Fruit fly (Drosophila melanogaster) whole organism, embryonic: ENCODE data around the gene Ice2.

Source experiments
- Bgb ChIP-seq: fragments of 200-800 bp; sonication (Bioruptor generic); IDR thresholded peaks from 2 replicates; pipeline ENCODE4 v1.3.6; 2022; ENCODE audit warnings: missing biosample characterization, missing genetic modification characterization; ENCODE audit not compliant: partially characterized antibody
- CG10267 ChIP-seq: fragments of 200-800 bp; sonication (Bioruptor generic); optimal IDR thresholded peaks from 2 replicates; lab custom pipeline; 2018; ENCODE audit warnings: missing biosample characterization, mild to moderate bottlenecking, missing genetic modification characterization, moderate library complexity
- CG10321 ChIP-seq: fragments of 200-800 bp; sonication (Bioruptor generic); IDR thresholded peaks from 2 replicates; pipeline ENCODE4 v1.3.6; 2022; ENCODE audit warnings: missing biosample characterization, missing genetic modification characterization
- CG10543 ChIP-seq: fragments of 200-800 bp; sonication (Bioruptor generic); optimal IDR thresholded peaks from 3 replicates; lab custom pipeline; 2017; ENCODE audit warnings: missing biosample characterization, mild to moderate bottlenecking, missing genetic modification characterization, moderate library complexity
- CG10979 ChIP-seq: fragments of 200-800 bp; sonication (Bioruptor generic); optimal IDR thresholded peaks from 2 replicates; lab custom pipeline; 2018; ENCODE audit warnings: missing biosample characterization, mild to moderate bottlenecking, missing genetic modification characterization, moderate library complexity
- CG11695 ChIP-seq: fragments of 200-800 bp; sonication (Bioruptor generic); IDR thresholded peaks from 3 replicates; pipeline ENCODE4 v1.3.6; 2022; ENCODE audit warnings: missing biosample characterization, missing genetic modification characterization
- CG12769 ChIP-seq: fragments of 200-800 bp; sonication (Bioruptor generic); optimal IDR thresholded peaks from 2 replicates; lab custom pipeline; 2019; ENCODE audit warnings: missing biosample characterization, mild to moderate bottlenecking, missing genetic modification characterization, moderate library complexity
- CG14050 ChIP-seq: fragments of 200-800 bp; sonication (Bioruptor generic); IDR thresholded peaks from 3 replicates; pipeline ENCODE4 v1.3.6; 2022; ENCODE audit warnings: missing biosample characterization, missing genetic modification characterization
- CG14667 ChIP-seq: fragments of 200-800 bp; sonication (Bioruptor generic); IDR thresholded peaks from 2 replicates; pipeline ENCODE4 v1.3.6; 2022; ENCODE audit warnings: missing biosample characterization, missing genetic modification characterization
- CG15601 ChIP-seq: fragments of 200-800 bp; sonication (Bioruptor generic); optimal IDR thresholded peaks from 3 replicates; lab custom pipeline; 2019; ENCODE audit warnings: missing biosample characterization, mild to moderate bottlenecking, missing genetic modification characterization, moderate library complexity
- CG1647 ChIP-seq: fragments of 200-800 bp; sonication (Bioruptor generic); optimal IDR thresholded peaks from 3 replicates; lab custom pipeline; 2016; ENCODE audit warnings: missing biosample characterization, missing genetic modification characterization
- CG32767 ChIP-seq: fragments of 200-800 bp; sonication (Bioruptor generic); IDR thresholded peaks from 2 replicates; pipeline ENCODE4 v1.3.6; 2022; ENCODE audit warnings: missing biosample characterization, missing genetic modification characterization
- CG5953 ChIP-seq: fragments of 200-800 bp; sonication (Bioruptor generic); IDR thresholded peaks from 2 replicates; pipeline ENCODE4 v1.3.6; 2022; ENCODE audit warnings: missing biosample characterization, missing genetic modification characterization
- CG6813 ChIP-seq: fragments of 200-800 bp; sonication (Bioruptor generic); optimal IDR thresholded peaks from 2 replicates; lab custom pipeline; 2017; ENCODE audit warnings: missing biosample characterization, missing genetic modification characterization, mild to moderate bottlenecking, moderate library complexity, missing genetic modification reagents
- CG7372 ChIP-seq: fragments of 200-800 bp; sonication (Bioruptor generic); IDR thresholded peaks from 2 replicates; pipeline ENCODE4 v1.3.6; 2022; ENCODE audit warnings: missing biosample characterization, missing genetic modification characterization
- CG9797 ChIP-seq: fragments of 200-800 bp; sonication (Bioruptor generic); optimal IDR thresholded peaks from 3 replicates; lab custom pipeline; 2018; ENCODE audit warnings: missing biosample characterization, mild to moderate bottlenecking, missing genetic modification characterization
- Deaf1 ChIP-seq: fragments of 200-800 bp; optimal IDR thresholded peaks from 3 replicates; lab custom pipeline; 2019; ENCODE audit warnings: missing biosample characterization, mild to moderate bottlenecking, missing genetic modification characterization, moderate library complexity
- Elba2 ChIP-seq: fragments of 200-800 bp; sonication (Bioruptor generic); optimal IDR thresholded peaks from 3 replicates; lab custom pipeline; 2016; ENCODE audit warnings: missing biosample characterization, missing genetic modification characterization
- Hey ChIP-seq: fragments of 200-800 bp; sonication (Bioruptor generic); optimal IDR thresholded peaks from 3 replicates; lab custom pipeline; 2018; ENCODE audit warnings: missing biosample characterization, mild to moderate bottlenecking, missing genetic modification characterization
- Jarid2 ChIP-seq: fragments of 200-800 bp; sonication (Bioruptor generic); optimal IDR thresholded peaks from 3 replicates; lab custom pipeline; 2017; ENCODE audit warnings: mild to moderate bottlenecking, missing biosample characterization, missing genetic modification reagents, missing genetic modification characterization
- Lim3 ChIP-seq: fragments of 200-800 bp; sonication (Bioruptor generic); IDR thresholded peaks from 2 replicates; pipeline ENCODE4 v1.3.6; 2022; ENCODE audit warnings: missing biosample characterization, missing genetic modification characterization
- NFAT ChIP-seq: fragments of 200-800 bp; sonication (Bioruptor generic); IDR thresholded peaks from 2 replicates; pipeline ENCODE4 v1.3.6; 2022; ENCODE audit warnings: missing biosample characterization, missing genetic modification characterization
- Nf-YB ChIP-seq: fragments of 200-800 bp; sonication (Bioruptor generic); optimal IDR thresholded peaks from 3 replicates; lab custom pipeline; 2019; ENCODE audit warnings: missing biosample characterization, mild to moderate bottlenecking, missing genetic modification characterization, moderate library complexity
- Opbp ChIP-seq: fragments of 200-800 bp; sonication (Bioruptor generic); IDR thresholded peaks from 3 replicates; pipeline ENCODE4 v1.3.6; 2022; ENCODE audit warnings: missing biosample characterization, missing genetic modification characterization; ENCODE audit not compliant: partially characterized antibody
- Pdp1 ChIP-seq, 2 experiments: fragments of 200-800 bp; sonication (Bioruptor generic); optimal IDR thresholded peaks; 3 replicates each; lab custom pipeline; 2016; ENCODE audit warnings: missing biosample characterization in 2 of 2, missing genetic modification characterization in 2 of 2, mild to moderate bottlenecking in 1 of 2, moderate library complexity in 1 of 2
- Ptx1 ChIP-seq: fragments of 200-800 bp; sonication (Bioruptor generic); IDR thresholded peaks from 2 replicates; pipeline ENCODE4 v1.3.6; 2022; ENCODE audit warnings: missing biosample characterization, missing genetic modification characterization
- Taf1 ChIP-seq: fragments of 200-800 bp; sonication (Bioruptor generic); IDR thresholded peaks from 2 replicates; pipeline ENCODE4 v1.3.6; 2022; ENCODE audit warnings: missing biosample characterization, missing genetic modification characterization
- Vsx1 ChIP-seq: fragments of 200-800 bp; sonication (Bioruptor generic); optimal IDR thresholded peaks from 2 replicates; lab custom pipeline; 2017; ENCODE audit warnings: missing biosample characterization, mild to moderate bottlenecking, missing genetic modification characterization, missing genetic modification reagents
- chinmo ChIP-seq: fragments of 200-800 bp; sonication (Bioruptor generic); IDR thresholded peaks from 4 replicates; pipeline ENCODE4 v1.3.6; 2022; ENCODE audit warnings: missing biosample characterization, missing genetic modification characterization; ENCODE audit not compliant: partially characterized antibody
- chm ChIP-seq: fragments of 200-800 bp; sonication (Bioruptor generic); IDR thresholded peaks from 2 replicates; pipeline ENCODE4 v1.3.6; 2022; ENCODE audit warnings: missing biosample characterization, missing genetic modification characterization
- crol ChIP-seq: fragments of 200-800 bp; sonication (Bioruptor generic); IDR thresholded peaks from 2 replicates; pipeline ENCODE4 v1.3.6; 2022; ENCODE audit warnings: missing biosample characterization, missing genetic modification characterization
- cwo ChIP-seq: fragments of 200-800 bp; sonication (Bioruptor generic); optimal IDR thresholded peaks from 3 replicates; lab custom pipeline; 2017; ENCODE audit warnings: missing biosample characterization, missing genetic modification characterization, mild to moderate bottlenecking, moderate library complexity, missing genetic modification reagents
- exex ChIP-seq: fragments of 200-800 bp; sonication (Bioruptor generic); optimal IDR thresholded peaks from 4 replicates; lab custom pipeline; 2018; ENCODE audit warnings: missing biosample characterization, mild to moderate bottlenecking, missing genetic modification characterization, moderate library complexity
- grn ChIP-seq: fragments of 200-800 bp; sonication (Bioruptor generic); optimal IDR thresholded peaks from 3 replicates; lab custom pipeline; 2017; ENCODE audit warnings: missing biosample characterization, missing genetic modification characterization
- ham ChIP-seq: fragments of 200-800 bp; sonication (Bioruptor generic); IDR thresholded peaks from 2 replicates; pipeline ENCODE4 v1.3.6; 2022; ENCODE audit warnings: missing biosample characterization, missing genetic modification characterization
- hb ChIP-seq: fragments of 200-800 bp; sonication (Bioruptor generic); IDR thresholded peaks from 3 replicates; pipeline ENCODE4 v1.3.6; 2022; ENCODE audit warnings: missing biosample characterization, missing genetic modification characterization; ENCODE audit not compliant: partially characterized antibody
- jumu ChIP-seq: fragments of 200-800 bp; sonication (Bioruptor generic); optimal IDR thresholded peaks from 3 replicates; lab custom pipeline; 2016; ENCODE audit warnings: missing biosample characterization, missing genetic modification characterization
- lab ChIP-seq: fragments of 200-800 bp; sonication (Bioruptor generic); optimal IDR thresholded peaks from 3 replicates; lab custom pipeline; 2017; ENCODE audit warnings: missing biosample characterization, missing genetic modification characterization, mild to moderate bottlenecking, moderate library complexity, missing genetic modification reagents
- mirr ChIP-seq: fragments of 200-800 bp; sonication (Bioruptor generic); optimal IDR thresholded peaks from 3 replicates; lab custom pipeline; 2018; ENCODE audit warnings: missing biosample characterization, mild to moderate bottlenecking, missing genetic modification characterization
- pan ChIP-seq, 4 experiments: fragments of >200 bp in 3 of 4; fragments of 200-800 bp in 1 of 4; sonication (Bioruptor generic) in 1 of 4; optimal IDR thresholded peaks in 3 of 4; IDR thresholded peaks in 1 of 4; 2 replicates each; pipeline versions ENCODE4 v1.3.6 to Lab custom; 2017 to 2022; ENCODE audit warnings: missing biosample characterization in 2 of 4, missing genetic modification characterization in 2 of 4, mixed read lengths in 1 of 4
- repo ChIP-seq: fragments of 200-800 bp; sonication (Bioruptor generic); optimal IDR thresholded peaks from 2 replicates; lab custom pipeline; 2016; ENCODE audit warnings: missing biosample characterization, missing genetic modification characterization
- rib ChIP-seq: fragments of 200-800 bp; sonication (Bioruptor generic); IDR thresholded peaks from 2 replicates; pipeline ENCODE4 v1.3.6; 2022; ENCODE audit warnings: missing biosample characterization, missing genetic modification characterization
- sens ChIP-seq: fragments of 200-800 bp; sonication (Bioruptor generic); peaks from one replicate; lab custom pipeline; 2016; ENCODE audit warnings: missing biosample characterization, missing genetic modification characterization
- sens-2 ChIP-seq: fragments of 200-800 bp; sonication (Bioruptor generic); IDR thresholded peaks from 2 replicates; pipeline ENCODE4 v1.3.6; 2022; ENCODE audit warnings: missing biosample characterization, missing genetic modification characterization
- sob ChIP-seq: fragments of 200-800 bp; sonication (Bioruptor generic); IDR thresholded peaks from 2 replicates; pipeline ENCODE4 v1.3.6; 2022; ENCODE audit warnings: missing biosample characterization, missing genetic modification characterization
- sug ChIP-seq: fragments of 200-800 bp; optimal IDR thresholded peaks from 2 replicates; lab custom pipeline; 2019; ENCODE audit warnings: missing biosample characterization, mild to moderate bottlenecking, missing genetic modification characterization, moderate library complexity
- tup ChIP-seq: fragments of 200-800 bp; sonication (Bioruptor generic); optimal IDR thresholded peaks from 2 replicates; lab custom pipeline; 2016; ENCODE audit warnings: missing biosample characterization, mild to moderate bottlenecking, missing genetic modification characterization, moderate library complexity

Ice2 gene

dm6 chr3R:21130050-21130449 is at the start of gene Ice2 (continued):
- TF ChIP-seq ham (GFP tag; lab: Robert Waterston, UW) (no peak), CG7372 (GFP tag; lab: Robert Waterston, UW) (no peak), jumu (GFP tag; lab: Kevin White, UChicago) (no peak), Lim3 (no peak), hb (GFP tag; lab: Robert Waterston, UW) (no peak), CG6813 (no peak), Nf-YB (GFP tag; lab: Kevin White, UChicago) (no peak), CG10979 (tag; lab: Kevin White, UChicago) (peak; percentile 5), CG11695 (GFP tag; lab: Robert Waterston, UW) (no peak), CG5953 (no peak), CG14667 (GFP tag; lab: Robert Waterston, UW) (no peak), CG10267 (tag; lab: Kevin White, UChicago) (peak; percentile 63), sens (peak; percentile 74), CG9797 (GFP tag; lab: Kevin White, UChicago) (peak; percentile 63), Taf1 (GFP tag; lab: Robert Waterston, UW) (no peak), repo (GFP tag; lab: Kevin White, UChicago) (no peak)

- TF ChIP-seq sob (GFP tag; lab: Robert Waterston, UW) (0 out of 2 replicates have a peak, but pooled peaks have one; percentile 19), CG15601 (tag; lab: Kevin White, UChicago) (peak; percentile 4), exex (tag; lab: Kevin White, UChicago) (peak; percentile 99), Ptx1 (GFP tag; lab: Robert Waterston, UW) (peak; percentile 43), Jarid2 (GFP tag; lab: Kevin White, UChicago) (peak; percentile 7), Hey (tag; lab: Kevin White, UChicago) (peak; percentile 92), pan (optimal IDR thresholded peaks at IDR 0.05; lab: Kevin White, UChicago) (no peak), pan (GFP tag; optimal IDR thresholded peaks at IDR 0.05 in 1 of 2, IDR thresholded peaks at IDR 0.05 in 1 of 2) (peak in 1 of 2 experiments; percentile 82), Vsx1 (GFP tag; lab: Kevin White, UChicago) (peak; percentile 95), sens-2 (GFP tag; lab: Robert Waterston, UW) (peak; percentile 76), tup (GFP tag; lab: Kevin White, UChicago) (no peak), Pdp1 (GFP tag; optimal IDR thresholded peaks at IDR 0.05; lab: Kevin White, UChicago) (peak in 1 of 2 experiments; percentile 59), rib (GFP tag; lab: Robert Waterston, UW) (0 out of 2 replicates have a peak, but pooled peaks have one; percentile 10), crol (peak; percentile 90), Bgb (GFP tag; lab: Robert Waterston, UW) (no peak), CG14050 (GFP tag; lab: Robert Waterston, UW) (no peak), chinmo (GFP tag; lab: Robert Waterston, UW) (0 out of 4 replicates have a peak, but pooled peaks have one; percentile 43), CG32767 (GFP tag; lab: Robert Waterston, UW) (0 out of 2 replicates have a peak, but pooled peaks have one; percentile 14), mirr (peak; percentile 87), lab (peak; percentile 95), CG10321 (GFP tag; lab: Robert Waterston, UW) (peak; percentile 62), CG1647 (GFP tag; lab: Kevin White, UChicago) (no peak), NFAT (GFP tag; lab: Robert Waterston, UW) (no peak), Elba2 (GFP tag; lab: Kevin White, UChicago) (no peak), Deaf1 (tag; lab: Kevin White, UChicago) (peak; percentile 44), grn (peak; percentile 74), chm (GFP tag; lab: Robert Waterston, UW) (0 out of 2 replicates have a peak, but pooled peaks have one; percentile 11), CG12769 (tag; lab: Kevin White, UChicago) (peak; percentile 70), sug (peak; percentile 98), cwo (GFP tag; lab: Kevin White, UChicago) (peak; percentile 12), Nf-YB (GFP tag; lab: Kevin White, UChicago) (peak; percentile 90), Opbp (GFP tag; lab: Robert Waterston, UW) (0 out of 3 replicates have a peak, but pooled peaks have one; percentile 27), CG10543 (peak; percentile 94)
These were observed 49.0 kb upstream of the Ice2 start, which contains the start of gene HHEX for dm6 chr3R:21080876-21081586. HHEX (minus strand) TSS chr3R:21080926.
